Worm (Caenorhabditis elegans): ENCODE results near the gene ZK686.3.

ZK686.3 gene

ce11 chrIII:7729534-7730061 is 39.3 kb downstream of the ZK686.3 start, which contains the start of gene ZK112.4 (continued):
- TF ChIP-seq tra-1 (GFP tag; IDR thresholded peaks at IDR 0.05) (no peak; the same call in 1 of the 2 replicates), dmd-9 (GFP tag; IDR thresholded peaks at IDR 0.05) (no peak), lir-3 (tag; optimal IDR thresholded peaks at IDR 0.05) (no peak), daf-19 (GFP tag; conservative IDR thresholded peaks at IDR 0.05) (no peak), unc-130 (GFP tag; optimal IDR thresholded peaks at IDR 0.05) (no peak), nhr-28 (tag; optimal IDR thresholded peaks at IDR 0.05) (peak; percentile 69), mdt-29 (GFP tag; IDR thresholded peaks at IDR 0.05) (no peak), dmd-6 (GFP tag; IDR thresholded peaks at IDR 0.05) (no peak; the same call in 1 of the 2 replicates), mxl-3 (GFP tag; optimal IDR thresholded peaks at IDR 0.05) (peak; percentile 26), unc-62 (GFP tag; optimal IDR thresholded peaks at IDR 0.05 in 1 of 2) (peak in 1 of 2 experiments; percentile 98), unc-62 (tag; optimal IDR thresholded peaks at IDR 0.05) (no peak), nhr-42 (GFP tag; IDR thresholded peaks at IDR 0.05) (no peak), nhr-11 (tag; optimal IDR thresholded peaks at IDR 0.05) (peak; percentile 91), lin-1 (GFP tag; IDR thresholded peaks at IDR 0.05) (no peak), attf-4 (tag; optimal IDR thresholded peaks at IDR 0.05) (no peak), ctbp-1 (GFP tag; IDR thresholded peaks at IDR 0.05) (peak; percentile 73; the same call in 1 of the 2 replicates), F44E2.7 (GFP tag; IDR thresholded peaks at IDR 0.05) (no peak), ceh-20 (GFP tag; IDR thresholded peaks at IDR 0.05) (no peak), nhr-77 (tag; optimal IDR thresholded peaks at IDR 0.05) (peak; percentile 56), lin-15B (tag; optimal IDR thresholded peaks at IDR 0.05) (no peak), gei-8 (GFP tag; optimal IDR thresholded peaks at IDR 0.05) (no peak), spr-1 (tag; optimal IDR thresholded peaks at IDR 0.05) (no peak), dpl-1 (GFP tag; optimal IDR thresholded peaks at IDR 0.05) (no peak), ces-1 (GFP tag; optimal IDR thresholded peaks at IDR 0.05) (no peak), R02D3.7 (tag; optimal IDR thresholded peaks at IDR 0.05) (no peak), egl-43 (GFP tag; IDR thresholded peaks at IDR 0.05) (peak; percentile 49; the same call in 1 of the 2 replicates), tag-97 (GFP tag; IDR thresholded peaks at IDR 0.05) (no peak), hlh-30 (tag; optimal IDR thresholded peaks at IDR 0.05; ENCODE audit: insufficient read depth) (peak; percentile 76), madf-9 (GFP tag; conservative IDR thresholded peaks at IDR 0.05) (0 out of 2 replicates have a peak, but pooled peaks have one; percentile 21), ceh-28 (tag; optimal IDR thresholded peaks at IDR 0.05) (no peak), mdl-1 (tag; optimal IDR thresholded peaks at IDR 0.05) (peak; percentile 26 to 57), lim-7 (GFP tag; IDR thresholded peaks at IDR 0.05) (0 out of 2 replicates have a peak, but pooled peaks have one; percentile 38), ceh-44 (GFP tag; IDR thresholded peaks at IDR 0.05) (no peak), hmg-1.1 (GFP tag; IDR thresholded peaks at IDR 0.05) (peak; percentile 49)

- peak; percentile 15 for TF ChIP-seq aha-1 (tag)
- no peak for TF ChIP-seq nhr-102 (tag; optimal IDR thresholded peaks at IDR 0.05)
- TF ChIP-seq mxl-3 (GFP tag; optimal IDR thresholded peaks at IDR 0.05) = no peak
- no peak for TF ChIP-seq spr-3 (GFP tag; optimal IDR thresholded peaks at IDR 0.05)
- TF ChIP-seq dmd-8 (GFP tag; IDR thresholded peaks at IDR 0.05) = peak; percentile 15; the same call in 1 of the 2 replicates
- peak; percentile 34 for TF ChIP-seq hlh-30 (tag; optimal IDR thresholded peaks at IDR 0.05; ENCODE audit: insufficient read depth)
Observed at ce11 chrIII:7729062-7729461, 39.8 kb downstream of the ZK686.3 start.

DNA sequence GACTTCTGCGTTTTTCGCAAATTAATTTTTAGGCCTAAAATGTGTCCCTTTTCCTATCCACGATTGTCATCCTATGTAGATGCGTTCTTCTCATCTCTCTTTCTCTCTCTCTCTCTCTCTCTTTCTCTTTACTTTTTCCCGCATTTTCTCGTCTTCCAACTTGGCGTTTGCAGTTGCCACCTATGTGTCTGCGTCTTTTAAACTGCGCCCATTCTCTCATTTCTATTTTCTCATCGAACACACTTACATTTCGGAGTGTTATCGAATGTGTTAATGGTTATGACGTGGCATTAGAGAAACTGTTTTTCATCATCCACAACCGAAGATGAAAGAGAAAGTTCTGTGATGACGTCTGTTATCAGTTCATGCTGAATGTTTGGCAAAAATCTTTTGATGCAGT is 40.4 kb downstream of the ZK686.3 start:
- TF ChIP-seq nhr-42 (GFP tag; IDR thresholded peaks at IDR 0.05) (peak; percentile 70; the same call in 1 of the 2 replicates), mes-2 (tag; optimal IDR thresholded peaks at IDR 0.05; ENCODE audit: poor library complexity, severe bottlenecking) (peak; percentile 60), dpl-1 (GFP tag; optimal IDR thresholded peaks at IDR 0.05) (peak; percentile 54), nhr-41 (GFP tag; IDR thresholded peaks at IDR 0.05) (no peak), madf-9 (GFP tag; conservative IDR thresholded peaks at IDR 0.05) (0 out of 2 replicates have a peak, but pooled peaks have one; percentile 15), mdl-1 (tag; optimal IDR thresholded peaks at IDR 0.05) (peak in 1 of 2 experiments; percentile 25), vab-7 (GFP tag; IDR thresholded peaks at IDR 0.05) (no peak), mxl-3 (GFP tag; optimal IDR thresholded peaks at IDR 0.05) (peak; percentile 52), lin-15B (tag; optimal IDR thresholded peaks at IDR 0.05) (no peak), nhr-77 (tag; optimal IDR thresholded peaks at IDR 0.05) (peak; percentile 10), nhr-28 (tag; optimal IDR thresholded peaks at IDR 0.05) (peak; percentile 70), F44E2.7 (GFP tag; IDR thresholded peaks at IDR 0.05) (no peak), lsy-2 (tag; optimal IDR thresholded peaks at IDR 0.05) (peak; percentile 19 to 83), nhr-102 (tag; optimal IDR thresholded peaks at IDR 0.05) (peak; percentile 43), saeg-2 (GFP tag; IDR thresholded peaks at IDR 0.05) (no peak), tra-1 (GFP tag; IDR thresholded peaks at IDR 0.05) (peak; percentile 70), R02D3.7 (tag; optimal IDR thresholded peaks at IDR 0.05) (no peak), lin-13 (GFP tag; optimal IDR thresholded peaks at IDR 0.05) (peak; percentile 48), mdt-29 (GFP tag; IDR thresholded peaks at IDR 0.05) (peak; percentile 49; the same call in 1 of the 2 replicates), dmd-6 (GFP tag; IDR thresholded peaks at IDR 0.05) (peak; percentile 81), zfp-3 (GFP tag; conservative IDR thresholded peaks at IDR 0.05) (peak; percentile 67; the same call in 1 of the 2 replicates), lin-1 (GFP tag; IDR thresholded peaks at IDR 0.05) (no peak), dmd-9 (GFP tag; IDR thresholded peaks at IDR 0.05) (no peak)

All from whole organism, L4 larva.